Worm (Caenorhabditis elegans): ENCODE measurements around the gene idpc-5.

DNA sequence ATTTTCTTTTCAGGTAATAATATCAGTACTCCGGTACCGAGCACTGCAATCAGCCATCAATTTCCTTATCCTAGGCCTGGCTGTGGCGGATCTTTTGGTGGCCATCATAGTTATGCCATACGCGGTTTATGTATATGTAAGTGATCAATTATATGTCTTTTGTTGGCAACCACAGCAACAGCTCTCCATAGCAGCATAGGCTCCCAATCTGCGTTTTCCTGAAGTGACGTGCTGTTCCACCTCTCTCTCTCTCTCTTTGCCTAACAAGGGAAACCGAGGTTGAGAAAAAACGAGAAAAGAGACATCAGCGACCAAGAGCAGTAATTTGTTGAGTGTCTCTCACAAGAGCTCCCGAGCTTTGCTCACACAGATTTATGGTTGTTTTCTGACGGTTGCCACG, 13.5 kb downstream of the idpc-5 start:
- no peak for TF ChIP-seq fkh-10 (GFP tag; optimal IDR thresholded peaks at IDR 0.05)
- TF ChIP-seq pqm-1 (tag; optimal IDR thresholded peaks at IDR 0.05): no peak
- no peak for TF ChIP-seq T26A8.4 (GFP tag; IDR thresholded peaks at IDR 0.05)
- TF ChIP-seq pha-4 (GFP tag; IDR thresholded peaks at IDR 0.05): no peak
- no peak for TF ChIP-seq pha-4 (tag; optimal IDR thresholded peaks at IDR 0.05)
- TF ChIP-seq ama-1 (optimal IDR thresholded peaks at IDR 0.05): no peak
- TF ChIP-seq dmd-8 (GFP tag; IDR thresholded peaks at IDR 0.05): no peak
- TF ChIP-seq attf-4 (tag; optimal IDR thresholded peaks at IDR 0.05): no peak
- no peak for TF ChIP-seq F37D6.2 (tag; optimal IDR thresholded peaks at IDR 0.05)
- no peak for TF ChIP-seq aly-2 (tag; optimal IDR thresholded peaks at IDR 0.05)
- TF ChIP-seq ceh-28 (tag; optimal IDR thresholded peaks at IDR 0.05): no peak
- TF ChIP-seq ZK546.5 (tag; optimal IDR thresholded peaks at IDR 0.05): no peak

All from whole organism, L4 larva.